Fruit fly (Drosophila melanogaster) whole organism, wandering third instar larva: ENCODE data around the gene CG7183.

ENCODE experiments used
- Abd-B ChIP-seq: fragments of >200 bp; optimal IDR thresholded peaks from 2 replicates; lab custom pipeline; 2017; ENCODE audit warnings: missing biosample characterization, missing genetic modification characterization
- CG9705 ChIP-seq: fragments of 200-800 bp; sonication (Bioruptor generic); optimal IDR thresholded peaks from 2 replicates; lab custom pipeline; 2018; ENCODE audit warnings: missing biosample characterization, mild to moderate bottlenecking, missing genetic modification characterization
- CrebA ChIP-seq: fragments of 200-800 bp; sonication (Bioruptor generic); optimal IDR thresholded peaks from 2 replicates; lab custom pipeline; 2016; ENCODE audit warnings: missing biosample characterization, mild to moderate bottlenecking, missing genetic modification characterization, borderline replicate concordance
- Dif ChIP-seq: fragments of 200-275, 200-300 bp; sonication (Bioruptor generic); optimal IDR thresholded peaks from 2 replicates; lab custom pipeline; 2018; ENCODE audit warnings: missing biosample characterization, missing genetic modification characterization; ENCODE audit not compliant: partially characterized antibody
- GATAd ChIP-seq: sonication (Bioruptor generic); optimal IDR thresholded peaks from 2 replicates; lab custom pipeline; 2016; ENCODE audit warnings: missing biosample characterization, missing genetic modification characterization
- Hnf4 ChIP-seq: fragments of 200-800 bp; sonication (Bioruptor generic); optimal IDR thresholded peaks from 2 replicates; lab custom pipeline; 2016; ENCODE audit warnings: missing biosample characterization, mild to moderate bottlenecking, missing genetic modification characterization
- Hr78 ChIP-seq: fragments of >200 bp; optimal IDR thresholded peaks from 2 replicates; lab custom pipeline; 2017; ENCODE audit warnings: missing biosample characterization, missing genetic modification characterization
- Hr83 ChIP-seq: fragments of 200-300 bp; sonication (Bioruptor generic); optimal IDR thresholded peaks from 2 replicates; lab custom pipeline; 2016; ENCODE audit warnings: missing biosample characterization, mild to moderate bottlenecking, missing genetic modification characterization, moderate library complexity; ENCODE audit not compliant: poor library complexity, severe bottlenecking
- Mio ChIP-seq: sonication (Bioruptor generic); optimal IDR thresholded peaks from 2 replicates; lab custom pipeline; 2016; ENCODE audit warnings: missing biosample characterization, missing genetic modification characterization
- Myc ChIP-seq: fragments of >200 bp; optimal IDR thresholded peaks from 2 replicates; lab custom pipeline; 2017
- N ChIP-seq: fragments of >200 bp; optimal IDR thresholded peaks from 2 replicates; lab custom pipeline; 2018; ENCODE audit warnings: missing biosample characterization, missing external identifiers, missing genetic modification characterization
- Rel ChIP-seq, 2 experiments: fragments of 200-800 bp; sonication (Bioruptor generic) in 1 of 2; optimal IDR thresholded peaks; 2 replicates in 1 of 2; 3 replicates in 1 of 2; lab custom pipeline; 2016 to 2019; ENCODE audit warnings: mild to moderate bottlenecking in 2 of 2, missing biosample characterization in 2 of 2, missing genetic modification characterization in 2 of 2, moderate library complexity in 1 of 2
- Vsx2 ChIP-seq: fragments of 200-300, 225-300 bp; sonication (Bioruptor generic); optimal IDR thresholded peaks from 2 replicates; lab custom pipeline; 2018; ENCODE audit warnings: missing biosample characterization, missing genetic modification characterization; ENCODE audit not compliant: partially characterized antibody
- br ChIP-seq: fragments of 200-800 bp; sonication (Bioruptor generic); optimal IDR thresholded peaks from 2 replicates; lab custom pipeline; 2016; ENCODE audit warnings: missing biosample characterization, missing genetic modification characterization
- dl ChIP-seq, 2 experiments: fragments of 175-275, 200-275 bp in 1 of 2; fragments of 200-275 bp in 1 of 2; sonication (Bioruptor generic); optimal IDR thresholded peaks; lab custom pipeline; 2018; ENCODE audit warnings: mild to moderate bottlenecking in 2 of 2, missing biosample characterization in 2 of 2, missing genetic modification characterization in 2 of 2, moderate library complexity in 2 of 2; ENCODE audit not compliant: partially characterized antibody in 2 of 2, insufficient read depth in 1 of 2
- dsf ChIP-seq: sonication (Bioruptor generic); optimal IDR thresholded peaks from 2 replicates; lab custom pipeline; 2016; ENCODE audit warnings: missing biosample characterization, missing genetic modification characterization, borderline replicate concordance
- ey ChIP-seq: fragments of 200-800 bp; sonication (Bioruptor generic); optimal IDR thresholded peaks from 2 replicates; lab custom pipeline; 2016; ENCODE audit warnings: missing biosample characterization, missing genetic modification characterization
- foxo ChIP-seq, 2 experiments: fragments of 200-800 bp; sonication (Bioruptor generic); optimal IDR thresholded peaks; 2 replicates in 1 of 2; 3 replicates in 1 of 2; lab custom pipeline; 2016 to 2017; ENCODE audit warnings: missing biosample characterization in 2 of 2, missing genetic modification characterization in 2 of 2
- fru ChIP-seq: fragments of 200-800 bp; sonication (Bioruptor generic); optimal IDR thresholded peaks from 3 replicates; lab custom pipeline; 2016; ENCODE audit warnings: missing biosample characterization, mild to moderate bottlenecking, missing genetic modification characterization
- jim ChIP-seq: fragments of 175-275, 200-325 bp; sonication (Bioruptor generic); optimal IDR thresholded peaks from 2 replicates; lab custom pipeline; 2016; ENCODE audit warnings: missing biosample characterization, mild to moderate bottlenecking, missing genetic modification characterization
- lola ChIP-seq: fragments of >200 bp; optimal IDR thresholded peaks from 2 replicates; lab custom pipeline; 2017; ENCODE audit warnings: missing biosample characterization, missing genetic modification characterization
- psq ChIP-seq: fragments of 200-800 bp; sonication (Bioruptor generic); optimal IDR thresholded peaks from 3 replicates; lab custom pipeline; 2017; ENCODE audit warnings: missing biosample characterization, mild to moderate bottlenecking, missing genetic modification characterization, moderate library complexity
- rgr ChIP-seq: fragments of 200-800 bp; sonication (Bioruptor generic); optimal IDR thresholded peaks from 3 replicates; lab custom pipeline; 2016; ENCODE audit warnings: missing biosample characterization, mild to moderate bottlenecking, missing genetic modification characterization
- sage ChIP-seq: fragments of 200-800 bp; sonication (Bioruptor generic); optimal IDR thresholded peaks from 2 replicates; lab custom pipeline; 2016; ENCODE audit warnings: missing biosample characterization, mild to moderate bottlenecking, missing genetic modification characterization
- sv ChIP-seq: fragments of 200-800 bp; sonication (Bioruptor generic); optimal IDR thresholded peaks from 3 replicates; lab custom pipeline; 2016; ENCODE audit warnings: missing biosample characterization, missing genetic modification characterization
- tai ChIP-seq: sonication (Bioruptor generic); optimal IDR thresholded peaks from 2 replicates; lab custom pipeline; 2016; ENCODE audit warnings: missing biosample characterization, missing genetic modification characterization

CG7183 gene

dm6 chr3R:18251876-18252275 is 31.4 kb upstream of the CG7183 start:
- TF ChIP-seq dl (GFP tag; optimal IDR thresholded peaks at IDR 0.05; lab: Kevin White, UChicago; ENCODE audit: insufficient read depth in 1 of 2, partially characterized antibody in 2 of 2), result no peak
- TF ChIP-seq psq (GFP tag; lab: Kevin White, UChicago), result no peak
- no peak for TF ChIP-seq br
- TF ChIP-seq CrebA (GFP tag; lab: Kevin White, UChicago), result no peak
- no peak for TF ChIP-seq foxo (GFP tag; optimal IDR thresholded peaks at IDR 0.05; lab: Kevin White, UChicago)

- no peak for TF ChIP-seq Hnf4
- no peak for TF ChIP-seq sage (GFP tag; lab: Kevin White, UChicago)
- no peak for TF ChIP-seq N (GFP tag; lab: Kevin White, UChicago)
- no peak for TF ChIP-seq fru (GFP tag; lab: Kevin White, UChicago)
- TF ChIP-seq dsf (GFP tag; lab: Kevin White, UChicago), result no peak
- TF ChIP-seq jim, result no peak
- TF ChIP-seq Hr83 (GFP tag; lab: Kevin White, UChicago), result no peak
- TF ChIP-seq dl (GFP tag; optimal IDR thresholded peaks at IDR 0.05; lab: Kevin White, UChicago; ENCODE audit: insufficient read depth in 1 of 2, partially characterized antibody in 2 of 2), result no peak
- TF ChIP-seq CrebA (GFP tag; lab: Kevin White, UChicago), result no peak
- no peak for TF ChIP-seq rgr (GFP tag; lab: Kevin White, UChicago)
- no peak for TF ChIP-seq tai (GFP tag; lab: Kevin White, UChicago)
- TF ChIP-seq Myc (lab: Kevin White, UChicago), result no peak
- TF ChIP-seq psq (GFP tag; lab: Kevin White, UChicago), result no peak
- TF ChIP-seq Mio (GFP tag; lab: Kevin White, UChicago), result no peak
- no peak for TF ChIP-seq Vsx2 (GFP tag; lab: Kevin White, UChicago)
- TF ChIP-seq CG9705, result no peak
- no peak for TF ChIP-seq sv
- TF ChIP-seq, all 38 proteins: peak for 0
These were observed 30.3 kb upstream of the CG7183 start, which contains the start of gene CG18598 for dm6 chr3R:18250815-18251214. TSS of gene CG18598 (plus strand) at chr3R:18251115.

dm6 chr3R:18249268-18249667 is 28.8 kb upstream of the CG7183 start:
- TF ChIP-seq Vsx2 (GFP tag; lab: Kevin White, UChicago) (no peak), Rel (GFP tag; optimal IDR thresholded peaks at IDR 0.05; lab: Kevin White, UChicago) (no peak), Rel (tag; optimal IDR thresholded peaks at IDR 0.05; lab: Kevin White, UChicago) (peak; percentile 10), dl (GFP tag; optimal IDR thresholded peaks at IDR 0.05; lab: Kevin White, UChicago; ENCODE audit: insufficient read depth in 1 of 2, partially characterized antibody in 2 of 2) (peak in 1 of 2 experiments; percentile 41), Dif (GFP tag; lab: Kevin White, UChicago) (peak; percentile 69), Hr83 (GFP tag; lab: Kevin White, UChicago) (peak; percentile 16), lola (GFP tag; lab: Kevin White, UChicago) (no peak), tai (GFP tag; lab: Kevin White, UChicago) (no peak), N (GFP tag; lab: Kevin White, UChicago) (peak; percentile 69), Hr78 (no peak), psq (GFP tag; lab: Kevin White, UChicago) (peak; percentile 22), Abd-B (GFP tag; lab: Kevin White, UChicago) (no peak)

dm6 chr3R:18246041-18246440 is 25.5 kb upstream of the CG7183 start:
- TF ChIP-seq Rel (GFP tag; optimal IDR thresholded peaks at IDR 0.05; lab: Kevin White, UChicago) (no peak), Rel (tag; optimal IDR thresholded peaks at IDR 0.05; lab: Kevin White, UChicago) (peak; percentile 14), ey (GFP tag; lab: Kevin White, UChicago) (no peak)

dm6 chr3R:18245044-18245596 is 24.6 kb upstream of the CG7183 start:
- TF ChIP-seq dl (GFP tag; optimal IDR thresholded peaks at IDR 0.05; lab: Kevin White, UChicago; ENCODE audit: insufficient read depth in 1 of 2, partially characterized antibody in 2 of 2) (no peak), GATAd (GFP tag; lab: Kevin White, UChicago) (no peak), Dif (GFP tag; lab: Kevin White, UChicago) (no peak), ey (GFP tag; lab: Kevin White, UChicago) (no peak), Vsx2 (GFP tag; lab: Kevin White, UChicago) (no peak), foxo (GFP tag; optimal IDR thresholded peaks at IDR 0.05; lab: Kevin White, UChicago) (no peak), CG9705 (no peak), Abd-B (GFP tag; lab: Kevin White, UChicago) (no peak), lola (GFP tag; lab: Kevin White, UChicago) (no peak)
